Worm (Caenorhabditis elegans) whole organism, L4 larva: Measurements from ENCODE around the gene twk-20.

Experiments
- egl-27 ChIP-seq: sonication (generic microtip); optimal IDR thresholded peaks from 3 replicates; lab custom pipeline; 2017; ENCODE audit warnings: missing biosample characterization, missing genetic modification reagents, missing genetic modification characterization
- nhr-28 ChIP-seq: fragments of 150-350 bp; optimal IDR thresholded peaks from 2 replicates; lab custom pipeline; 2014; ENCODE audit warnings: missing biosample characterization, missing genetic modification characterization

DNA sequence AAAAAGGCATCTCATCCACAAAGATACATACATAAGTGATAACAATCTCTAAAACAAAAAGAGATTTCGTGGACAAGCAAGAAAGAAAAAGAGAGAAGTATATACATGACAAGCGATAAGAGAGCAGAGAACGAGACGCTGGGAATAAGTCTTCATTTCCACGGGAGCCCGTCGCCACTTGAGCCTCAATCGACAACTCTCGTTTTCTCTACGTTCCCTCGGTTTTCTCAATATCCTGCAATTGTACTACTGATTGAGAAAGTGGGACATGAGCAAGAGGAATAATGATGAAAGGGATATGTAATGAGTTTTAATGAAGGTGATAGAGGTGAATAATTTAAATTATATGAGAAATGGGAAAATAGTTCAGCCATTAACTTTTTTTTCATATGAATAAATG lies 2.2 kb upstream of the twk-20 start:
- no peak for TF ChIP-seq nhr-28 (tag; lab: Kevin White, UChicago)
- no peak for TF ChIP-seq egl-27 (tag; lab: Kevin White, UChicago)
